Fruit fly (Drosophila melanogaster) whole organism, embryonic: ENCODE measurements around the gene dpr15.

ENCODE experiments used
- Awh ChIP-seq: fragments of 200-800 bp; sonication (Bioruptor generic); IDR thresholded peaks from 2 replicates; pipeline ENCODE4, ENCODE4 v1.3.6; 2022; ENCODE audit warnings: missing biosample characterization, missing genetic modification characterization
- Blimp-1 ChIP-seq: fragments of 200-800 bp; sonication (Bioruptor generic); optimal IDR thresholded peaks from 3 replicates; lab custom pipeline; 2018; ENCODE audit warnings: missing biosample characterization, missing genetic modification characterization, mild to moderate bottlenecking, moderate library complexity, missing genetic modification reagents
- CG10147 ChIP-seq: fragments of 200-800 bp; sonication (Bioruptor generic); optimal IDR thresholded peaks from 2 replicates; lab custom pipeline; 2019; ENCODE audit warnings: missing biosample characterization, mild to moderate bottlenecking, missing genetic modification characterization, moderate library complexity
- CG10654 ChIP-seq: fragments of 200-800 bp; sonication (Bioruptor generic); optimal IDR thresholded peaks from 2 replicates; lab custom pipeline; 2016; ENCODE audit warnings: missing biosample characterization, missing genetic modification characterization
- CG11085 ChIP-seq: fragments of 200-800 bp; sonication (Bioruptor generic); IDR thresholded peaks from 2 replicates; pipeline ENCODE4 v1.3.6; 2022; ENCODE audit warnings: missing biosample characterization, missing genetic modification characterization
- CG11247 ChIP-seq: fragments of 200-800 bp; sonication (Bioruptor generic); IDR thresholded peaks from 2 replicates; pipeline ENCODE4 v1.3.6; 2022; ENCODE audit warnings: missing biosample characterization, missing genetic modification characterization
- CG11560 ChIP-seq: fragments of 200-800 bp; sonication (Bioruptor generic); IDR thresholded peaks from 3 replicates; pipeline ENCODE4 v1.3.6; 2022; ENCODE audit warnings: missing biosample characterization, missing genetic modification characterization
- CG12659 ChIP-seq: fragments of 200-800 bp; sonication (Bioruptor generic); optimal IDR thresholded peaks from 3 replicates; lab custom pipeline; 2017; ENCODE audit warnings: mild to moderate bottlenecking, missing biosample characterization, missing genetic modification reagents, missing genetic modification characterization
- CG14667 ChIP-seq: fragments of 200-800 bp; sonication (Bioruptor generic); IDR thresholded peaks from 2 replicates; pipeline ENCODE4 v1.3.6; 2022; ENCODE audit warnings: missing biosample characterization, missing genetic modification characterization
- CG14860 ChIP-seq: fragments of 200-800 bp; sonication (Bioruptor generic); IDR thresholded peaks from 3 replicates; pipeline ENCODE4 v1.3.6; 2022; ENCODE audit warnings: missing biosample characterization, missing genetic modification characterization; ENCODE audit not compliant: partially characterized antibody
- CG1603 ChIP-seq: fragments of 200-800 bp; sonication (Bioruptor generic); optimal IDR thresholded peaks from 2 replicates; lab custom pipeline; 2019; ENCODE audit warnings: missing biosample characterization, mild to moderate bottlenecking, missing genetic modification characterization, moderate library complexity
- CG18262 ChIP-seq: fragments of 200-800 bp; optimal IDR thresholded peaks from 3 replicates; lab custom pipeline; 2019; ENCODE audit warnings: missing biosample characterization, mild to moderate bottlenecking, missing genetic modification characterization, moderate library complexity
- CG2116 ChIP-seq: fragments of 200-800 bp; sonication (Bioruptor generic); optimal IDR thresholded peaks from 3 replicates; lab custom pipeline; 2018; ENCODE audit warnings: missing biosample characterization, mild to moderate bottlenecking, missing genetic modification characterization
- CG34422 ChIP-seq: fragments of 200-800 bp; sonication (Bioruptor generic); IDR thresholded peaks from 3 replicates; pipeline ENCODE4 v1.3.6; 2022; ENCODE audit warnings: missing biosample characterization, missing genetic modification characterization
- CG4707 ChIP-seq: fragments of 200-800 bp; sonication (Bioruptor generic); optimal IDR thresholded peaks from 2 replicates; lab custom pipeline; 2018; ENCODE audit warnings: missing biosample characterization, mild to moderate bottlenecking, missing genetic modification characterization, moderate library complexity
- CG6765 ChIP-seq: fragments of 200-800 bp; sonication (Bioruptor generic); optimal IDR thresholded peaks from 3 replicates; lab custom pipeline; 2017; ENCODE audit warnings: missing biosample characterization, mild to moderate bottlenecking, missing genetic modification characterization
- CG7271 ChIP-seq: fragments of 200-800 bp; sonication (Bioruptor generic); optimal IDR thresholded peaks from 2 replicates; lab custom pipeline; 2018; ENCODE audit warnings: missing biosample characterization, mild to moderate bottlenecking, missing genetic modification characterization, moderate library complexity
- CG8924 ChIP-seq: fragments of 200-800 bp; optimal IDR thresholded peaks from 3 replicates; lab custom pipeline; 2019; ENCODE audit warnings: missing biosample characterization, mild to moderate bottlenecking, missing genetic modification characterization, moderate library complexity
- CG9797 ChIP-seq: fragments of 200-800 bp; sonication (Bioruptor generic); optimal IDR thresholded peaks from 3 replicates; lab custom pipeline; 2018; ENCODE audit warnings: missing biosample characterization, mild to moderate bottlenecking, missing genetic modification characterization
- Dbx ChIP-seq: fragments of 200-800 bp; sonication (Bioruptor generic); IDR thresholded peaks from 3 replicates; pipeline ENCODE4 v1.3.6; 2022; ENCODE audit warnings: missing biosample characterization, missing genetic modification characterization
- Dek ChIP-seq: fragments of 200-800 bp; sonication (Bioruptor generic); optimal IDR thresholded peaks from 3 replicates; lab custom pipeline; 2019; ENCODE audit warnings: missing biosample characterization, mild to moderate bottlenecking, missing genetic modification characterization, moderate library complexity
- Doc2 ChIP-seq: fragments of 200-800 bp; sonication (Bioruptor generic); IDR thresholded peaks from 2 replicates; pipeline ENCODE4 v1.3.6; 2022; ENCODE audit warnings: missing biosample characterization, missing genetic modification characterization
- Eip74EF ChIP-seq, 2 experiments: fragments of 200-800 bp in 1 of 2; fragments of >200 bp in 1 of 2; sonication (Bioruptor generic) in 1 of 2; optimal IDR thresholded peaks; 2 replicates each; lab custom pipeline; 2017 to 2019; ENCODE audit warnings: missing biosample characterization in 2 of 2, missing genetic modification characterization in 2 of 2, mild to moderate bottlenecking in 1 of 2, moderate library complexity in 1 of 2
- Ets65A ChIP-seq: fragments of 200-800 bp; sonication (Bioruptor generic); peaks from one replicate; lab custom pipeline; 2016; ENCODE audit warnings: missing biosample characterization, missing genetic modification characterization
- Fer1 ChIP-seq: fragments of 200-800 bp; sonication (Bioruptor generic); optimal IDR thresholded peaks from 2 replicates; lab custom pipeline; 2017; ENCODE audit warnings: missing biosample characterization, mild to moderate bottlenecking, missing genetic modification characterization
- Hmr ChIP-seq: fragments of 200-800 bp; sonication (Bioruptor generic); optimal IDR thresholded peaks from 3 replicates; lab custom pipeline; 2017; ENCODE audit warnings: mild to moderate bottlenecking, missing biosample characterization, missing genetic modification reagents, missing genetic modification characterization
- Mes4 ChIP-seq: fragments of 200-800 bp; sonication (Bioruptor generic); optimal IDR thresholded peaks from 2 replicates; lab custom pipeline; 2016; ENCODE audit warnings: missing biosample characterization, missing genetic modification characterization
- Oaz ChIP-seq: fragments of 200-800 bp; sonication (Bioruptor generic); IDR thresholded peaks from 2 replicates; pipeline ENCODE4 v1.3.6; 2022; ENCODE audit warnings: missing biosample characterization, missing genetic modification characterization
- Xbp1 ChIP-seq: fragments of 200-800 bp; sonication (Bioruptor generic); optimal IDR thresholded peaks from 3 replicates; lab custom pipeline; 2016; ENCODE audit warnings: missing biosample characterization, mild to moderate bottlenecking, missing genetic modification characterization
- abd-A ChIP-seq: fragments of 200-800 bp; sonication (Bioruptor generic); optimal IDR thresholded peaks from 3 replicates; lab custom pipeline; 2019; ENCODE audit warnings: missing biosample characterization, mild to moderate bottlenecking, missing genetic modification characterization, moderate library complexity
- chinmo ChIP-seq: fragments of 200-800 bp; sonication (Bioruptor generic); IDR thresholded peaks from 4 replicates; pipeline ENCODE4 v1.3.6; 2022; ENCODE audit warnings: missing biosample characterization, missing genetic modification characterization; ENCODE audit not compliant: partially characterized antibody
- crc ChIP-seq: fragments of 200-800 bp; sonication (Bioruptor generic); optimal IDR thresholded peaks from 2 replicates; lab custom pipeline; 2016; ENCODE audit warnings: missing biosample characterization, missing genetic modification characterization
- danr ChIP-seq: fragments of 200-800 bp; sonication (Bioruptor generic); IDR thresholded peaks from 2 replicates; pipeline ENCODE4 v1.3.6; 2022; ENCODE audit warnings: missing biosample characterization, missing genetic modification characterization
- dimm ChIP-seq: fragments of 200-800 bp; sonication (Bioruptor generic); IDR thresholded peaks from 2 replicates; pipeline ENCODE4 v1.3.6; 2022; ENCODE audit warnings: missing biosample characterization, missing genetic modification characterization
- disco-r ChIP-seq: fragments of 200-800 bp; sonication (Bioruptor generic); optimal IDR thresholded peaks from 2 replicates; lab custom pipeline; 2016; ENCODE audit warnings: missing biosample characterization, missing genetic modification characterization
- dm ChIP-seq: fragments of 200-800 bp; sonication (Bioruptor generic); optimal IDR thresholded peaks from 3 replicates; lab custom pipeline; 2016; ENCODE audit warnings: missing biosample characterization, missing genetic modification characterization
- esg ChIP-seq: fragments of 200-800 bp; sonication (Bioruptor generic); conservative IDR thresholded peaks from 2 replicates; pipeline ENCODE4 v1.3.6; 2022; ENCODE audit warnings: missing biosample characterization, missing genetic modification characterization
- gsb-n ChIP-seq: fragments of 200-800 bp; sonication (Bioruptor generic); optimal IDR thresholded peaks from 3 replicates; lab custom pipeline; 2018; ENCODE audit warnings: missing biosample characterization, mild to moderate bottlenecking, missing genetic modification characterization
- inv ChIP-seq: fragments of 200-800 bp; sonication (Bioruptor generic); IDR thresholded peaks from 2 replicates; pipeline ENCODE4 v1.3.6; 2022; ENCODE audit warnings: missing biosample characterization, missing genetic modification characterization; ENCODE audit not compliant: partially characterized antibody
- jigr1 ChIP-seq: fragments of 200-800 bp; sonication (Bioruptor generic); IDR thresholded peaks from 3 replicates; pipeline ENCODE4 v1.3.6; 2022; ENCODE audit warnings: missing biosample characterization, missing genetic modification characterization
- jing ChIP-seq: fragments of 200-800 bp; sonication (Bioruptor generic); optimal IDR thresholded peaks from 2 replicates; lab custom pipeline; 2018; ENCODE audit warnings: missing biosample characterization, mild to moderate bottlenecking, missing genetic modification characterization
- lab ChIP-seq: fragments of 200-800 bp; sonication (Bioruptor generic); optimal IDR thresholded peaks from 3 replicates; lab custom pipeline; 2017; ENCODE audit warnings: missing biosample characterization, missing genetic modification characterization, mild to moderate bottlenecking, moderate library complexity, missing genetic modification reagents
- sd ChIP-seq: fragments of 200-800 bp; sonication (Bioruptor generic); optimal IDR thresholded peaks from 3 replicates; lab custom pipeline; 2018; ENCODE audit warnings: missing biosample characterization, mild to moderate bottlenecking, missing genetic modification characterization, moderate library complexity
- so ChIP-seq: fragments of 200-800 bp; sonication (Bioruptor generic); IDR thresholded peaks from 3 replicates; pipeline ENCODE4 v1.3.6; 2022; ENCODE audit warnings: missing biosample characterization, missing genetic modification characterization
- sob ChIP-seq: fragments of 200-800 bp; sonication (Bioruptor generic); IDR thresholded peaks from 2 replicates; pipeline ENCODE4 v1.3.6; 2022; ENCODE audit warnings: missing biosample characterization, missing genetic modification characterization
- tap ChIP-seq: fragments of 200-800 bp; optimal IDR thresholded peaks from 3 replicates; lab custom pipeline; 2019; ENCODE audit warnings: missing biosample characterization, mild to moderate bottlenecking, missing genetic modification characterization, moderate library complexity
- tgo ChIP-seq: fragments of 200-800 bp; sonication (Bioruptor generic); IDR thresholded peaks from 3 replicates; pipeline ENCODE4 v1.3.6; 2022; ENCODE audit warnings: missing biosample characterization, missing genetic modification characterization
- unc-4 ChIP-seq: fragments of 200-800 bp; sonication (Bioruptor generic); IDR thresholded peaks from 2 replicates; pipeline ENCODE4 v1.3.6; 2022; ENCODE audit warnings: missing biosample characterization, missing genetic modification characterization; ENCODE audit not compliant: partially characterized antibody
- vvl ChIP-seq: fragments of 200-800 bp; sonication (Bioruptor generic); IDR thresholded peaks from 2 replicates; pipeline ENCODE4 v1.3.6; 2022; ENCODE audit warnings: missing biosample characterization, missing genetic modification characterization
- z ChIP-seq: fragments of 200-800 bp; sonication (Bioruptor generic); IDR thresholded peaks from 3 replicates; pipeline ENCODE4 v1.3.6; 2022; ENCODE audit warnings: missing biosample characterization, missing genetic modification characterization

Gene dpr15

DNA sequence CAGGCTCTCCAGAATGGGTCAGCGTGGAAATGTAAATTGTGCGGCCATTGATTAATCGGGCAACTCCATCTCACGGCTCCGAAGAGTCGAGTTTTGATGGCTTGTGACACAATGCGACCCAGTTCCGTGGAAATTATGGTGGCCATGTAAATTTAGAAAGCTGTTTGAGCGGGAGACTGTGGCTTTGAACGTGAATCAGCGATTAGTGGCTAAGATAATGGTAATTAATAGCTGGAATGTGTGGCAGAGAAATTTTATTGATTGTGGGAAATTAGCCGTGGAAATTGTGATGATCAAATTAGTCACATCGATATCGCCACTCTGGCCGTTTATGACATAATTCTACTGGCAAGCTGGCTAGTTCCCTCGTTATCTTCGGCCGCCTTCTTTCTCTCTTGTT lies 33.6 kb downstream of the dpr15 start:
- no peak for TF ChIP-seq lab
- TF ChIP-seq Eip74EF (GFP tag; optimal IDR thresholded peaks at IDR 0.05; lab: Kevin White, UChicago), result no peak
- no peak for TF ChIP-seq Dek (tag; lab: Kevin White, UChicago)
- no peak for TF ChIP-seq CG11247
- TF ChIP-seq inv (GFP tag; lab: Robert Waterston, UW), result no peak
- TF ChIP-seq Fer1 (GFP tag; lab: Kevin White, UChicago), result no peak
- TF ChIP-seq vvl (GFP tag; lab: Robert Waterston, UW), result 0 out of 2 replicates have a peak, but pooled peaks have one; percentile 15
- peak; percentile 30 for TF ChIP-seq gsb-n (tag; lab: Kevin White, UChicago)
- peak; percentile 62 for TF ChIP-seq sd
- TF ChIP-seq Awh (GFP tag; lab: Robert Waterston, UW), result peak; percentile 48; the same call in 1 of the 2 replicates
- TF ChIP-seq Ets65A (GFP tag; lab: Kevin White, UChicago), result peak; percentile 33
- TF ChIP-seq tap (tag; lab: Kevin White, UChicago), result no peak
- TF ChIP-seq CG8924 (tag; lab: Kevin White, UChicago), result no peak
- no peak for TF ChIP-seq CG4707 (GFP tag; lab: Kevin White, UChicago)
- peak; percentile 68 for TF ChIP-seq abd-A
- TF ChIP-seq CG10147 (GFP tag; lab: Kevin White, UChicago), result no peak

DNA sequence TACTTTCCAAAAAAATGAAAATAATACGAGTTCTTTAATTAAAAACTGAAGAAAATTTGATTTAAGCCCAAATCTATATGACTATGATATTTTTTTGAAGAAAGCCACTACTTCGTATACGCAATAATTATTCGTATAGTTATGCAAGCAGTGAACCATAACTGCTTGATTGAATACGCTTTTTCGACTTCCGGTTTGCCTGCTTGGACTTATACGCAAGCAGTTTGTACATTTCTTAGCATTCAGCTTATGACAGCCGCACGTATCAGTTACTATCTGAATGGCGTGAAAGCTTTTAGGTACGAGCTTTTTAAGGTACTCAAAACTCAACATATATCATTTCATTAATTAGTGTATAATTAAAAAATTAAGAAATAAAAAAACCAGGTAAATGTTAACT lies 37.2 kb downstream of the dpr15 start:
- TF ChIP-seq Mes4 (GFP tag; lab: Kevin White, UChicago) (peak; percentile 90), Dbx (peak; percentile 95), Dek (tag; lab: Kevin White, UChicago) (peak; percentile 82), CG2116 (peak; percentile 70), Blimp-1 (peak; percentile 70), Oaz (GFP tag; lab: Robert Waterston, UW) (peak; percentile 89), disco-r (GFP tag; lab: Kevin White, UChicago) (peak; percentile 91), unc-4 (GFP tag; lab: Robert Waterston, UW) (no peak), CG7271 (peak; percentile 89), CG18262 (tag; lab: Kevin White, UChicago) (peak; percentile 67), crc (GFP tag; lab: Kevin White, UChicago) (peak; percentile 79), chinmo (GFP tag; lab: Robert Waterston, UW) (0 out of 4 replicates have a peak, but pooled peaks have one; percentile 21), sob (GFP tag; lab: Robert Waterston, UW) (peak; percentile 98), dm (GFP tag; lab: Kevin White, UChicago) (peak; percentile 85), jing (GFP tag; lab: Kevin White, UChicago) (peak; percentile 83), CG9797 (no peak), CG34422 (GFP tag; lab: Robert Waterston, UW) (peak; percentile 97), CG11560 (tag; lab: Robert Waterston, UW) (peak; percentile 91), CG14667 (GFP tag; lab: Robert Waterston, UW) (peak; percentile 95), CG10654 (GFP tag; lab: Kevin White, UChicago) (peak; percentile 96), CG6765 (GFP tag; lab: Kevin White, UChicago) (peak; percentile 84), CG1603 (peak; percentile 93), CG11085 (GFP tag; lab: Robert Waterston, UW) (peak; percentile 98), CG12659 (GFP tag; lab: Kevin White, UChicago) (peak; percentile 82), CG14860 (GFP tag; lab: Robert Waterston, UW) (no peak), Doc2 (GFP tag; lab: Robert Waterston, UW) (peak; percentile 89), tgo (GFP tag; lab: Robert Waterston, UW) (peak; percentile 93), Hmr (peak; percentile 93), so (GFP tag; lab: Robert Waterston, UW) (peak; percentile 80), jigr1 (GFP tag; lab: Robert Waterston, UW) (peak; percentile 80; the same call in 1 of the 3 replicates), esg (peak; percentile 67), dimm (GFP tag; lab: Robert Waterston, UW) (peak; percentile 90), danr (GFP tag; lab: Robert Waterston, UW) (peak; percentile 83), z (GFP tag; lab: Robert Waterston, UW) (peak; percentile 77), Xbp1 (GFP tag; lab: Kevin White, UChicago) (peak; percentile 95)
